Worm (Caenorhabditis elegans): ENCODE measurements around the gene srh-275.

The srh-275 gene

ce11 chrV:7395359-7395758 lies 42.6 kb downstream of the srh-275 start, which contains the start of gene srx-9:
srx-9 (minus strand) TSS chrV:7395459.
- TF ChIP-seq hlh-4 (tag; optimal IDR thresholded peaks at IDR 0.05) (no peak), dpl-1 (GFP tag; optimal IDR thresholded peaks at IDR 0.05) (no peak), egl-27 (tag; optimal IDR thresholded peaks at IDR 0.05) (no peak), nhr-12 (tag; optimal IDR thresholded peaks at IDR 0.05) (no peak), nhr-237 (tag; optimal IDR thresholded peaks at IDR 0.05) (no peak), blmp-1 (tag; optimal IDR thresholded peaks at IDR 0.05) (no peak), ztf-4 (tag; optimal IDR thresholded peaks at IDR 0.05) (no peak), nhr-84 (tag; optimal IDR thresholded peaks at IDR 0.05) (no peak), C04F5.9 (tag; optimal IDR thresholded peaks at IDR 0.05) (no peak), unc-130 (tag; optimal IDR thresholded peaks at IDR 0.05) (no peak), tlp-1 (tag; optimal IDR thresholded peaks at IDR 0.05) (no peak), xbp-1 (tag; optimal IDR thresholded peaks at IDR 0.05) (no peak), unc-30 (tag; optimal IDR thresholded peaks at IDR 0.05) (no peak), mdl-1 (tag; optimal IDR thresholded peaks at IDR 0.05) (no peak), swsn-7 (tag; optimal IDR thresholded peaks at IDR 0.05) (no peak), isw-1 (GFP tag; IDR thresholded peaks at IDR 0.05) (no peak), nhr-85 (tag) (no peak), ceh-82 (tag; optimal IDR thresholded peaks at IDR 0.05) (no peak), mab-9 (GFP tag; IDR thresholded peaks at IDR 0.05) (no peak)

- TF ChIP-seq hlh-4 (tag; optimal IDR thresholded peaks at IDR 0.05) (no peak), nhr-19 (GFP tag; conservative IDR thresholded peaks at IDR 0.05) (no peak), Y116A8C.19 (tag; optimal IDR thresholded peaks at IDR 0.05; ENCODE audit: borderline replicate concordance) (no peak), isw-1 (GFP tag; IDR thresholded peaks at IDR 0.05) (no peak), nhr-77 (tag; optimal IDR thresholded peaks at IDR 0.05) (no peak), unc-30 (tag; optimal IDR thresholded peaks at IDR 0.05) (no peak), ceh-82 (tag; optimal IDR thresholded peaks at IDR 0.05) (no peak), nhr-47 (tag; optimal IDR thresholded peaks at IDR 0.05) (no peak), ceh-90 (tag; optimal IDR thresholded peaks at IDR 0.05) (no peak), egl-13 (tag; optimal IDR thresholded peaks at IDR 0.05) (no peak), lin-35 (GFP tag; optimal IDR thresholded peaks at IDR 0.05) (no peak), dpl-1 (GFP tag; optimal IDR thresholded peaks at IDR 0.05) (no peak), C04F5.9 (tag; optimal IDR thresholded peaks at IDR 0.05) (no peak), hlh-17 (GFP tag; optimal IDR thresholded peaks at IDR 0.05; ENCODE audit: borderline replicate concordance) (no peak), fkh-8 (tag; optimal IDR thresholded peaks at IDR 0.05) (no peak), mef-2 (tag; optimal IDR thresholded peaks at IDR 0.05) (no peak)
These were observed 46.4 kb downstream of the srh-275 start, which contains the start of gene gst-41 for ce11 chrV:7399202-7399601. gst-41 (minus strand) TSS chrV:7399302.

- TF ChIP-seq efl-1 (optimal IDR thresholded peaks at IDR 0.05) (no peak), efl-1 (GFP tag; optimal IDR thresholded peaks at IDR 0.05 in 1 of 2) (peak in 1 of 2 experiments; percentile 4), lsy-2 (tag; optimal IDR thresholded peaks at IDR 0.05) (no peak)
These were observed 47.3 kb downstream of the srh-275 start, which contains the start of gene cnc-9 for ce11 chrV:7400095-7400494. cnc-9 (minus strand) TSS chrV:7400195.

- TF ChIP-seq fos-1 (tag; optimal IDR thresholded peaks at IDR 0.05) = no peak
- no peak for TF ChIP-seq mdl-1 (tag; optimal IDR thresholded peaks at IDR 0.05)
- no peak for TF ChIP-seq lin-39 (tag; optimal IDR thresholded peaks at IDR 0.05)
- TF ChIP-seq nhr-76 (tag; optimal IDR thresholded peaks at IDR 0.05) = no peak
- TF ChIP-seq snpc-4 (tag; optimal IDR thresholded peaks at IDR 0.05) = no peak
- no peak for TF ChIP-seq dsc-1 (tag; optimal IDR thresholded peaks at IDR 0.05)
- no peak for TF ChIP-seq nhr-90 (tag; optimal IDR thresholded peaks at IDR 0.05; ENCODE audit: poor library complexity)
- no peak for TF ChIP-seq unc-130 (tag; optimal IDR thresholded peaks at IDR 0.05)
- no peak for TF ChIP-seq C04F5.9 (tag; optimal IDR thresholded peaks at IDR 0.05)
- no peak for TF ChIP-seq ceh-63 (GFP tag; optimal IDR thresholded peaks at IDR 0.05)
- TF ChIP-seq isw-1 (GFP tag; IDR thresholded peaks at IDR 0.05) = no peak
- TF ChIP-seq grh-1 (GFP tag; IDR thresholded peaks at IDR 0.05) = no peak
- TF ChIP-seq xbp-1 (tag; optimal IDR thresholded peaks at IDR 0.05) = no peak
- TF ChIP-seq unc-62 (GFP tag; optimal IDR thresholded peaks at IDR 0.05) = no peak
- no peak for TF ChIP-seq hpl-2 (GFP tag; optimal IDR thresholded peaks at IDR 0.05)
- TF ChIP-seq blmp-1 (tag; optimal IDR thresholded peaks at IDR 0.05) = no peak
- TF ChIP-seq swsn-7 (tag; optimal IDR thresholded peaks at IDR 0.05) = no peak
These were observed 47.8 kb downstream of the srh-275 start, which contains the start of gene srx-60 for ce11 chrV:7400588-7400987. srx-60 (plus strand) TSS chrV:7400888.

Measured in whole organism, L1 larva.